Fruit fly (Drosophila melanogaster): Measurements from ENCODE around the gene eIF4E7.

dm6 chrX:1142567-1143347, 19.4 kb downstream of the eIF4E7 start:
- TF ChIP-seq CG8478 (optimal IDR thresholded peaks at IDR 0.05), result no peak
- TF ChIP-seq CTCF (optimal IDR thresholded peaks at IDR 0.05), result no peak
